Worm (Caenorhabditis elegans): ENCODE results near the gene ZK546.2.
A peak's percentile ranks its signal among the peaks of the same experiment; 100 is the strongest.

DNA sequence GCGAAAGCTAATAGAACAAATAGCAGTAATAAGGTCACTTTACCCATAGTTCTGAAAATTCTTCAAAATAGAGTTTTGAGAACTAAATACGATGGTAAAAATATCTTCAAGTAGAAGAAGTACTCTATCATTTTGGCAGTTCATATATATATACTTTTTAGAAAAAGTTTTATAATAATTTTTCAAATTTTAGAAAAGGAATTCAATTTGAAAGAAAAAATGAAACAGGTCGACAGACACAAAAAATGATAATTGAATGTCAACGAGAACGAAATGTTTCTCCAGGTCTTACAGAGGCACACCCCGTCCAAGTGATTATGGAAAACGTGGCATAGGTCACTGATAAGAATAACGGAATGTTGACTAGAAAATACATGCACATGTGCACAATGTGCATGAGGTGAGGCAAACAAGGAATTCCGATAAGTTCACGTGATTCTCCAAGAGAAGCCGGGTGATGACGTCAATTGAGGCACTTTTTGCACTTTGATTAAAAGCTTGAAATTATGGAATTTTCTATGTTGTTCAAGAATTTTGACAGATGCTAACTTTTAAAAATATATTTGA lies 20.5 kb upstream of the ZK546.2 start, which contains the start of gene aagr-2:
- TF ChIP-seq ceh-19 (GFP tag; optimal IDR thresholded peaks at IDR 0.05) (no peak), elt-2 (tag; optimal IDR thresholded peaks at IDR 0.05) (peak; percentile 99), ceh-30 (tag; optimal IDR thresholded peaks at IDR 0.05) (no peak), madf-2 (tag; optimal IDR thresholded peaks at IDR 0.05) (no peak)
